Worm (Caenorhabditis elegans) whole organism, late embryonic: ENCODE measurements around the gene F10E7.1.

Experiments
- F13H6.1 ChIP-seq: sonication (generic microtip); optimal IDR thresholded peaks from 2 replicates; lab custom pipeline; 2016; ENCODE audit warnings: missing genetic modification characterization, missing compliant biosample characterization
- T23F11.4 ChIP-seq: fragments of 200-800 bp; sonication (Bioruptor generic); optimal IDR thresholded peaks from 2 replicates; lab custom pipeline; 2018; ENCODE audit warnings: mild to moderate bottlenecking, missing genetic modification characterization, missing compliant biosample characterization
- ahr-1 ChIP-seq: sonication (generic microtip); optimal IDR thresholded peaks from 2 replicates; lab custom pipeline; 2016; ENCODE audit warnings: missing genetic modification characterization, missing compliant biosample characterization
- ama-1 ChIP-seq: fragments of 150-350 bp; optimal IDR thresholded peaks from 2 replicates; lab custom pipeline; 2014
- ceh-18 ChIP-seq: sonication (generic microtip); optimal IDR thresholded peaks from 2 replicates; lab custom pipeline; 2016; ENCODE audit warnings: missing genetic modification characterization, missing compliant biosample characterization
- ceh-19 ChIP-seq: fragments of 200-800 bp; sonication (Bioruptor generic); optimal IDR thresholded peaks from 2 replicates; lab custom pipeline; 2018; ENCODE audit warnings: mild to moderate bottlenecking, missing genetic modification characterization, missing compliant biosample characterization
- ceh-24 ChIP-seq: sonication (generic microtip); optimal IDR thresholded peaks from 2 replicates; lab custom pipeline; 2016; ENCODE audit warnings: mild to moderate bottlenecking, missing genetic modification characterization, missing compliant biosample characterization
- ceh-31 ChIP-seq: sonication (generic microtip); optimal IDR thresholded peaks from 2 replicates; lab custom pipeline; 2016; ENCODE audit warnings: missing genetic modification characterization, missing compliant biosample characterization
- ceh-34 ChIP-seq: sonication (generic microtip); optimal IDR thresholded peaks from 2 replicates; lab custom pipeline; 2016; ENCODE audit warnings: mild to moderate bottlenecking, missing genetic modification characterization, missing compliant biosample characterization
- ceh-45 ChIP-seq: fragments of 200-800 bp; sonication (Bioruptor generic); IDR thresholded peaks from 2 replicates; pipeline ENCODE4 v1.3.6; 2022; ENCODE audit warnings: missing genetic modification reagents, missing genetic modification characterization, missing compliant biosample characterization
- ceh-48 ChIP-seq: sonication (generic microtip); optimal IDR thresholded peaks from 2 replicates; lab custom pipeline; 2016; ENCODE audit warnings: missing genetic modification characterization, inconsistent platforms, missing compliant biosample characterization
- che-1 ChIP-seq: sonication (generic microtip); optimal IDR thresholded peaks from 2 replicates; lab custom pipeline; 2016; ENCODE audit warnings: mild to moderate bottlenecking, missing genetic modification characterization, missing compliant biosample characterization
- dve-1 ChIP-seq: sonication (generic microtip); optimal IDR thresholded peaks from 2 replicates; lab custom pipeline; 2017; ENCODE audit warnings: antibody characterized with exemption, mild to moderate bottlenecking, missing genetic modification characterization, missing compliant biosample characterization
- elt-2 ChIP-seq: sonication (generic microtip); optimal IDR thresholded peaks from 2 replicates; lab custom pipeline; 2016; ENCODE audit warnings: missing genetic modification reagents, missing genetic modification characterization, missing compliant biosample characterization
- ets-4 ChIP-seq: sonication (generic microtip); optimal IDR thresholded peaks from 2 replicates; lab custom pipeline; 2016; ENCODE audit warnings: missing genetic modification characterization, missing compliant biosample characterization
- hlh-6 ChIP-seq: sonication (generic microtip); optimal IDR thresholded peaks from 2 replicates; lab custom pipeline; 2016; ENCODE audit warnings: missing genotype, missing genetic modification characterization, missing compliant biosample characterization
- hlh-8 ChIP-seq: sonication (generic microtip); optimal IDR thresholded peaks from 2 replicates; lab custom pipeline; 2016; ENCODE audit warnings: missing genotype, missing genetic modification characterization, missing compliant biosample characterization
- lim-6 ChIP-seq: sonication (generic microtip); optimal IDR thresholded peaks from 2 replicates; lab custom pipeline; 2016; ENCODE audit warnings: missing genetic modification characterization, missing compliant biosample characterization
- lin-11 ChIP-seq: fragments of 200-800 bp; sonication (Bioruptor generic); optimal IDR thresholded peaks from 2 replicates; lab custom pipeline; 2018; ENCODE audit warnings: mild to moderate bottlenecking, missing genetic modification characterization, missing compliant biosample characterization
- mec-3 ChIP-seq: sonication (generic microtip); optimal IDR thresholded peaks from 2 replicates; lab custom pipeline; 2016; ENCODE audit warnings: borderline replicate concordance, missing genetic modification characterization, missing compliant biosample characterization
- nfya-1 ChIP-seq: sonication (generic microtip); optimal IDR thresholded peaks from 2 replicates; lab custom pipeline; 2017; ENCODE audit warnings: missing genetic modification characterization, mild to moderate bottlenecking, missing compliant biosample characterization, antibody characterized with exemption, moderate library complexity
- odd-2 ChIP-seq: sonication (generic microtip); optimal IDR thresholded peaks from 2 replicates; lab custom pipeline; 2017; ENCODE audit warnings: antibody characterized with exemption, mild to moderate bottlenecking, missing genetic modification characterization, missing compliant biosample characterization
- pag-3 ChIP-seq: sonication (generic microtip); optimal IDR thresholded peaks from 2 replicates; lab custom pipeline; 2016; ENCODE audit warnings: missing compliant biosample characterization, missing genetic modification characterization, borderline replicate concordance
- pax-1 ChIP-seq: fragments of 150-350 bp; optimal IDR thresholded peaks from 2 replicates; lab custom pipeline; 2014; ENCODE audit warnings: missing biosample characterization, missing genetic modification characterization
- pha-4 ChIP-seq: fragments of 150-350 bp; optimal IDR thresholded peaks from 2 replicates; lab custom pipeline; 2018; ENCODE audit warnings: missing biosample characterization, missing genetic modification reagents, missing genetic modification characterization
- pqm-1 ChIP-seq: sonication (generic microtip); optimal IDR thresholded peaks from 2 replicates; lab custom pipeline; 2016; ENCODE audit warnings: missing genetic modification characterization, missing compliant biosample characterization
- pros-1 ChIP-seq: fragments of 150-350 bp; optimal IDR thresholded peaks from 2 replicates; lab custom pipeline; 2014; ENCODE audit warnings: missing biosample characterization, missing genetic modification reagents, missing genetic modification characterization
- ref-2 ChIP-seq: sonication (generic microtip); optimal IDR thresholded peaks from 2 replicates; lab custom pipeline; 2016; ENCODE audit warnings: missing genetic modification characterization, missing compliant biosample characterization
- rnt-1 ChIP-seq: sonication (generic microtip); optimal IDR thresholded peaks from 2 replicates; lab custom pipeline; 2016; ENCODE audit warnings: missing genetic modification characterization, missing compliant biosample characterization
- sdc-2 ChIP-seq: sonication (generic microtip); optimal IDR thresholded peaks from 2 replicates; lab custom pipeline; 2016; ENCODE audit warnings: missing genotype, missing genetic modification characterization, missing compliant biosample characterization
- tbx-2 ChIP-seq: sonication (generic microtip); optimal IDR thresholded peaks from 2 replicates; lab custom pipeline; 2016; ENCODE audit warnings: missing genetic modification characterization, missing compliant biosample characterization
- unc-42 ChIP-seq: sonication (generic microtip); optimal IDR thresholded peaks from 2 replicates; lab custom pipeline; 2016; ENCODE audit warnings: missing genotype, missing genetic modification characterization, missing compliant biosample characterization
- unc-55 ChIP-seq: sonication (generic microtip); optimal IDR thresholded peaks from 2 replicates; lab custom pipeline; 2017; ENCODE audit warnings: missing biosample characterization, missing genetic modification reagents, missing genetic modification characterization
- unc-86 ChIP-seq: sonication (generic microtip); optimal IDR thresholded peaks from 2 replicates; lab custom pipeline; 2016; ENCODE audit warnings: missing genetic modification characterization, missing compliant biosample characterization
- ztf-16 ChIP-seq: sonication (generic microtip); optimal IDR thresholded peaks from 2 replicates; lab custom pipeline; 2017; ENCODE audit warnings: missing genetic modification characterization, missing compliant biosample characterization

F10E7.1 gene

DNA sequence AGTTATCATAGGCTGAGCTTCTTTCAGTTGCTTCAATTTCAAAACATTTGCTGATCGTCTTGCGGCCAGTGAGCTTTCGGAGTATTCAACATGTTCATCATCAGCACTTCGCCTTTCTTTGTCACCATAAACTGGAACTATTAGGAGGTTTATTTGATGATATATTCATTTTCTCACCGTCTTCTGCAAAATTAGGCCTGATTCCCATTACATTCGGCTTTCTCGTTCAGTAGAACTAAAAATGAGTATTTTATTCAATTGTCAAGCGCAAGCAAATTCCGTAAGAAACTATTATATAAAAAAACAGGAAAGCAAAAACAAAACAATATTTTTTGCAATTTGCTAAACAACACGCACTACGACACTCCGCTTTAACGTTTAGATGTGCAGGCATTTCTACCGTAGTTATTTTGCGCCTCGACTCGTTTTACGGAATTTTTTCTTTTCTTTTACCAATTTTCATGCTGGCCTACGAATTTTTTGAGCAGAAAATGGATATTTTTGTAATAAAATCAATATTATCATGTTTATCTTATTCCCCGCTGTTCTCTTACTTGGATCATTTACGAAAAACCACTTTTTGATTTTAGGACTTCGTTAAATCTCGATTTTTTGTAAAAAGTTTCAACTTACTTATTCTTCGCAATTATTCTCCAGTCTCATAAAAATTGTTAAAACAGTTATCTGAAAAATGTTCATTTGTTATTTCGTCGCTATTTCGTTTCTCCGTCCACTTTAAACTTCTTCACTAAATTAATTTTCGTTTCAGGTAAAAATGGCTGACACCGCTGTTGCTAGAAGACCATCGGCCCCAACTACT is 21.6 kb upstream of the F10E7.1 start, which contains the start of the genes farl-11 and rpl-33:
TSS of gene farl-11 (minus strand) at position 242 of the 820 bp plus-strand sequence.
TSS of gene rpl-33 (plus strand) at position 770 of the 820 bp plus-strand sequence.
- peak; percentile 73 for TF ChIP-seq nfya-1
- TF ChIP-seq ceh-34 (tag; lab: Kevin White, UChicago): peak; percentile 23
- TF ChIP-seq pag-3 (tag; lab: Kevin White, UChicago): no peak
- TF ChIP-seq unc-55 (GFP tag; lab: Kevin White, UChicago): peak; percentile 38
- peak; percentile 80 for TF ChIP-seq ceh-31 (tag; lab: Kevin White, UChicago)
- TF ChIP-seq ets-4 (tag; lab: Kevin White, UChicago): peak; percentile 39
- no peak for TF ChIP-seq odd-2 (tag; lab: Kevin White, UChicago)
- TF ChIP-seq ref-2 (tag; lab: Kevin White, UChicago): peak; percentile 29
- peak; percentile 42 for TF ChIP-seq elt-2 (tag; lab: Kevin White, UChicago)
- peak; percentile 52 for TF ChIP-seq tbx-2
- peak; percentile 50 for TF ChIP-seq dve-1 (tag; lab: Kevin White, UChicago)
- TF ChIP-seq pax-1: peak; percentile 19
- peak; percentile 19 for TF ChIP-seq rnt-1 (tag; lab: Kevin White, UChicago)
- TF ChIP-seq unc-86 (tag; lab: Kevin White, UChicago): no peak
- TF ChIP-seq ceh-18 (tag; lab: Kevin White, UChicago): peak; percentile 54
- TF ChIP-seq unc-42 (tag; lab: Kevin White, UChicago): peak; percentile 6
- TF ChIP-seq, all 69 proteins: peak for 13

DNA sequence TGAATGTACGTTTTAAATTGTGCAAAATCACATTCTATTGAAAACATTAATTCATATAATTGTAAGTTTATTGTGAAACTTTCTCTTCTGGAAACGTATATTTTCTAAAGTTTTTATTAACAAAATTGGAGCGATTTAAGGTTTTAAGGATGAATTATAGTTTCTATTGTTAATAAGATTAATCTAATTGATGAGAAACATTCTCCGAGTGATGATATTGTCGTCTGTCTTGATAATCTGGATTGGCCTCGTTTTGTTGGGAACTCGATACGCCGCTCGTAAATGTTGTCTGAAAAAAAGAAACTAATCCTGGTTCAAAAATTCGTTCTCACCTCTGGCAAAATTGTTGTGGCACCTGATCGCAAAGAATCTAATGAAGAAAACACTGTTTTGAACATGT is 20.2 kb upstream of the F10E7.1 start:
- TF ChIP-seq ceh-18 (tag; lab: Kevin White, UChicago): no peak
- TF ChIP-seq ceh-34 (tag; lab: Kevin White, UChicago): no peak
- no peak for TF ChIP-seq ama-1 (lab: Kevin White, UChicago)
- no peak for TF ChIP-seq ahr-1 (tag; lab: Kevin White, UChicago)
- no peak for TF ChIP-seq rnt-1 (tag; lab: Kevin White, UChicago)

DNA sequence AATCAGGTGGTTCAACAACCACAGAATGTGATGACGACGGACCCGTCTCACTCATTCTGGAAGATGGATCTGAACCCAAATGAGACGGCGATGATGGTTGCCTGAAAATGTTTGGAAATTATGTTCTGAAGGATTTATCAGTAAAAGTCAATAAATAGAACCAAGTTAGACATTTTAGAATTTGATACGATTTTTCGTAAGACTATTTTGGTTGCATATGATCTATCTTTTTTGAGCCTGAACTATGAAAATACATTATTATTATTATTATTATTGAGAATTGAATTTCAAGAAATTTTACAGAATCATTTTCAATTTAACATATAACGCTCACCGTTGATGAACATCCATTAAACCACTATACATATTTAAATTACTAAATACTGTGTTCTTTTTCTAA is 16.6 kb upstream of the F10E7.1 start, which contains the start of gene F10E7.9:
TSS of gene F10E7.9 (minus strand) at position 101 of the 400 bp plus-strand sequence.
- TF ChIP-seq lin-11 (tag; lab: Kevin White, UChicago): no peak
- no peak for TF ChIP-seq hlh-8
- TF ChIP-seq F13H6.1: no peak
- no peak for TF ChIP-seq lim-6
- no peak for TF ChIP-seq pqm-1 (tag; lab: Kevin White, UChicago)
- no peak for TF ChIP-seq sdc-2
- no peak for TF ChIP-seq T23F11.4
- TF ChIP-seq pros-1 (tag; lab: Kevin White, UChicago): no peak
- no peak for TF ChIP-seq ztf-16 (tag; lab: Kevin White, UChicago)
- TF ChIP-seq ceh-31 (tag; lab: Kevin White, UChicago): no peak
- TF ChIP-seq ceh-24 (tag; lab: Kevin White, UChicago): no peak
- no peak for TF ChIP-seq nfya-1
- TF ChIP-seq che-1 (tag; lab: Kevin White, UChicago): no peak
- no peak for TF ChIP-seq rnt-1 (tag; lab: Kevin White, UChicago)
- TF ChIP-seq mec-3: no peak
- TF ChIP-seq ceh-45 (GFP tag; lab: Robert Waterston, UW): no peak
- no peak for TF ChIP-seq pha-4 (tag; lab: Kevin White, UChicago)
- TF ChIP-seq pax-1: no peak
- no peak for TF ChIP-seq ahr-1 (tag; lab: Kevin White, UChicago)
- no peak for TF ChIP-seq hlh-6

DNA sequence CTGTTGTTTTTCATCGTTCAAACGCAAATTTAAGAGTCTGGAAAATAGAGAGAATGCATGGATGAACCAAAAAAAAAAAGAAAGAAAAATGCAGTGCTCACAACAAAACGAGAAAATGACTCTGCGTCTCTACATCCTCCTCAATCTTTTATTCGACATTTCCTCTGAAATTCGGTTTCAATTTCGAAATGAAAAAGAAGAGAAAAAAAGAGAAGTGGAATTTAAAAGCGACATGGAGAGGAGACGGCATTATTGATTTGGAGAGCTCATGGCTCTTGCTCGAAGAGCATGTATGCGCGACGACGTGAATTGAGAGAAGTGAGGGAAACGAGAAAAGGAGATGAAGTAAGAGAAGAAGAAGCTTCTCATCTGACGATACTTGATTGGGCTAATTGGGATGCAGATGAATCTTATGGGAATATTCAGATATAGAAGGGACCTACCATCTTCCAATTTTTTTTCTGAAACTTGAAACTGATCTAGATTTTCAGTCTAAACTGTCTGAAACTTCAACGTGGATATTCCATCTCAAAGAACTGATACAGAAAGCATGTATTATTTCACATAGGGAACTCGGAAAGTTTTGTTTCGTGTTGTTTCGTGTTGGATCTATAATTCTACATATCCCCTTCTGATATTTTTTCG is 15.4 kb upstream of the F10E7.1 start:
- TF ChIP-seq unc-42 (tag; lab: Kevin White, UChicago) (peak; percentile 25), ceh-19 (no peak), ceh-48 (peak; percentile 66)
- TF ChIP-seq, all 69 proteins: peak for 2
